Fruit fly (Drosophila melanogaster) whole organism, embryonic: ENCODE data around the gene CG15282.

ENCODE experiments used
- Abd-B ChIP-seq: fragments of 200-800 bp; sonication (Bioruptor generic); optimal IDR thresholded peaks from 2 replicates; lab custom pipeline; 2018; ENCODE audit warnings: missing biosample characterization, mild to moderate bottlenecking, missing genetic modification characterization, moderate library complexity
- Asciz ChIP-seq: fragments of 200-800 bp; sonication (Bioruptor generic); optimal IDR thresholded peaks from 2 replicates; lab custom pipeline; 2017; ENCODE audit warnings: missing biosample characterization, mild to moderate bottlenecking, missing genetic modification characterization, missing genetic modification reagents
- Atf-2 ChIP-seq: fragments of 200-800 bp; sonication (Bioruptor generic); optimal IDR thresholded peaks from 2 replicates; lab custom pipeline; 2016; ENCODE audit warnings: missing biosample characterization, missing genetic modification characterization
- CG10209 ChIP-seq: fragments of 200-800 bp; sonication (Bioruptor generic); optimal IDR thresholded peaks from 3 replicates; lab custom pipeline; 2017; ENCODE audit warnings: missing biosample characterization, mild to moderate bottlenecking, missing genetic modification characterization, missing genetic modification reagents
- CG1024 ChIP-seq: fragments of 200-800 bp; sonication (Bioruptor generic); IDR thresholded peaks from 2 replicates; pipeline ENCODE4 v1.3.6; 2022; ENCODE audit warnings: missing biosample characterization, missing genetic modification characterization
- CG10431 ChIP-seq: fragments of 200-800 bp; sonication (Bioruptor generic); optimal IDR thresholded peaks from 3 replicates; lab custom pipeline; 2018; ENCODE audit warnings: missing biosample characterization, mild to moderate bottlenecking, missing genetic modification characterization
- CG10565 ChIP-seq: fragments of 200-800 bp; sonication (Bioruptor generic); optimal IDR thresholded peaks from 3 replicates; lab custom pipeline; 2016; ENCODE audit warnings: missing biosample characterization, mild to moderate bottlenecking, missing genetic modification characterization
- CG11085 ChIP-seq: fragments of 200-800 bp; sonication (Bioruptor generic); IDR thresholded peaks from 2 replicates; pipeline ENCODE4 v1.3.6; 2022; ENCODE audit warnings: missing biosample characterization, missing genetic modification characterization
- CG12104 ChIP-seq: fragments of 200-800 bp; sonication (Bioruptor generic); optimal IDR thresholded peaks from 3 replicates; lab custom pipeline; 2016; ENCODE audit warnings: missing biosample characterization, missing genetic modification characterization
- CG15479 ChIP-seq: fragments of 200-800 bp; sonication (Bioruptor generic); optimal IDR thresholded peaks from 3 replicates; lab custom pipeline; 2019; ENCODE audit warnings: missing biosample characterization, mild to moderate bottlenecking, missing genetic modification characterization, moderate library complexity
- CG16813 ChIP-seq: fragments of 200-800 bp; sonication (Bioruptor generic); IDR thresholded peaks from 3 replicates; pipeline ENCODE4 v1.3.6; 2022; ENCODE audit warnings: missing biosample characterization, missing genetic modification characterization; ENCODE audit not compliant: partially characterized antibody
- CG16815 ChIP-seq: fragments of 200-800 bp; sonication (Bioruptor generic); optimal IDR thresholded peaks from 3 replicates; lab custom pipeline; 2017; ENCODE audit warnings: missing biosample characterization, mild to moderate bottlenecking, missing genetic modification characterization
- CG17912 ChIP-seq: fragments of 200-800 bp; sonication (Bioruptor generic); optimal IDR thresholded peaks from 2 replicates; lab custom pipeline; 2018; ENCODE audit warnings: missing biosample characterization, mild to moderate bottlenecking, missing genetic modification characterization
- CG18764 ChIP-seq: fragments of 200-800 bp; sonication (Bioruptor generic); optimal IDR thresholded peaks from 3 replicates; lab custom pipeline; 2016; ENCODE audit warnings: missing biosample characterization, missing genetic modification characterization
- CG2202 ChIP-seq: fragments of 200-800 bp; sonication (Bioruptor generic); optimal IDR thresholded peaks from 2 replicates; lab custom pipeline; 2018; ENCODE audit warnings: missing biosample characterization, mild to moderate bottlenecking, missing genetic modification characterization
- CG2678 ChIP-seq: fragments of 200-800 bp; sonication (Bioruptor generic); optimal IDR thresholded peaks from 3 replicates; lab custom pipeline; 2019; ENCODE audit warnings: missing biosample characterization, mild to moderate bottlenecking, missing genetic modification characterization, moderate library complexity
- CG2875 ChIP-seq: fragments of 200-800 bp; sonication (Bioruptor generic); optimal IDR thresholded peaks from 2 replicates; lab custom pipeline; 2017; ENCODE audit warnings: missing biosample characterization, mild to moderate bottlenecking, missing genetic modification characterization, missing genetic modification reagents
- CG31224 ChIP-seq: fragments of 200-800 bp; sonication (Bioruptor generic); IDR thresholded peaks from 2 replicates; pipeline ENCODE4 v1.3.6; 2022; ENCODE audit warnings: missing biosample characterization, missing genetic modification characterization
- CG32772 ChIP-seq: fragments of 200-800 bp; sonication (Bioruptor generic); IDR thresholded peaks from 2 replicates; pipeline ENCODE4 v1.3.6; 2022; ENCODE audit warnings: missing biosample characterization, missing genetic modification characterization
- CG3847 ChIP-seq: fragments of 200-800 bp; sonication (Bioruptor generic); IDR thresholded peaks from 2 replicates; pipeline ENCODE4 v1.3.6; 2022; ENCODE audit warnings: missing biosample characterization, missing genetic modification characterization
- CG43689 ChIP-seq: fragments of 200-800 bp; sonication (Bioruptor generic); IDR thresholded peaks from 2 replicates; pipeline ENCODE4 v1.3.6; 2022; ENCODE audit warnings: missing biosample characterization, missing genetic modification characterization
- CG4820 ChIP-seq: fragments of 200-800 bp; sonication (Bioruptor generic); optimal IDR thresholded peaks from 3 replicates; lab custom pipeline; 2016; ENCODE audit warnings: missing biosample characterization, missing genetic modification characterization
- CG7357 ChIP-seq: fragments of 200-800 bp; sonication (Bioruptor generic); IDR thresholded peaks from 3 replicates; pipeline ENCODE4 v1.3.6; 2022; ENCODE audit warnings: missing biosample characterization, missing genetic modification characterization
- CG7745 ChIP-seq: fragments of 200-800 bp; sonication (Bioruptor generic); optimal IDR thresholded peaks from 2 replicates; lab custom pipeline; 2018; ENCODE audit warnings: missing biosample characterization, mild to moderate bottlenecking, missing genetic modification characterization, moderate library complexity
- CG7786 ChIP-seq: fragments of 200-800 bp; sonication (Bioruptor generic); optimal IDR thresholded peaks from 2 replicates; lab custom pipeline; 2016; ENCODE audit warnings: missing biosample characterization, missing genetic modification characterization
- Ets65A ChIP-seq: fragments of 200-800 bp; sonication (Bioruptor generic); peaks from one replicate; lab custom pipeline; 2016; ENCODE audit warnings: missing biosample characterization, missing genetic modification characterization
- Ets97D ChIP-seq: fragments of 200-800 bp; sonication (Bioruptor generic); optimal IDR thresholded peaks from 3 replicates; lab custom pipeline; 2016; ENCODE audit warnings: missing biosample characterization, missing genetic modification characterization
- Hand ChIP-seq: fragments of 200-800 bp; sonication (Bioruptor generic); optimal IDR thresholded peaks from 2 replicates; lab custom pipeline; 2017; ENCODE audit warnings: mild to moderate bottlenecking, missing biosample characterization, missing genetic modification reagents, missing genetic modification characterization
- HmgZ ChIP-seq: fragments of 200-800 bp; sonication (Bioruptor generic); optimal IDR thresholded peaks from 2 replicates; lab custom pipeline; 2018; ENCODE audit warnings: missing biosample characterization, mild to moderate bottlenecking, missing genetic modification characterization
- MBD-R2 ChIP-seq: fragments of 200-800 bp; sonication (Bioruptor generic); IDR thresholded peaks from 2 replicates; pipeline ENCODE4 v1.3.6; 2022; ENCODE audit warnings: missing biosample characterization, missing genetic modification characterization
- Med ChIP-seq: fragments of 200-800 bp; sonication (Bioruptor generic); peaks from one replicate; lab custom pipeline; 2016; ENCODE audit warnings: missing biosample characterization, missing genetic modification characterization, mild to moderate bottlenecking, inconsistent platforms, moderate library complexity
- Nf-YA ChIP-seq: fragments of 200-800 bp; sonication (Bioruptor generic); IDR thresholded peaks from 2 replicates; pipeline ENCODE4 v1.3.6; 2022; ENCODE audit warnings: missing biosample characterization, missing genetic modification characterization
- Poxn ChIP-seq: fragments of 200-800 bp; sonication (Bioruptor generic); IDR thresholded peaks from 2 replicates; pipeline ENCODE4 v1.3.6; 2022; ENCODE audit warnings: missing biosample characterization, missing genetic modification characterization
- Sox102F ChIP-seq: fragments of 200-800 bp; sonication (Bioruptor generic); optimal IDR thresholded peaks from 2 replicates; lab custom pipeline; 2018; ENCODE audit warnings: missing biosample characterization, mild to moderate bottlenecking, missing genetic modification characterization, moderate library complexity
- TFAM ChIP-seq: fragments of 200-800 bp; sonication (Bioruptor generic); optimal IDR thresholded peaks from 2 replicates; lab custom pipeline; 2017; ENCODE audit warnings: missing biosample characterization, missing genetic modification characterization, inconsistent platforms
- al ChIP-seq: fragments of 200-800 bp; sonication (Bioruptor generic); IDR thresholded peaks from 2 replicates; pipeline ENCODE4 v1.3.6; 2022; ENCODE audit warnings: missing biosample characterization, missing genetic modification characterization
- aop ChIP-seq: fragments of 200-800 bp; sonication (Bioruptor generic); IDR thresholded peaks from 2 replicates; pipeline ENCODE4 v1.3.6; 2022; ENCODE audit warnings: missing biosample characterization, missing genetic modification characterization
- dmrt99B ChIP-seq: fragments of 200-800 bp; sonication (Bioruptor generic); optimal IDR thresholded peaks from 2 replicates; lab custom pipeline; 2018; ENCODE audit warnings: missing biosample characterization, mild to moderate bottlenecking, missing genetic modification characterization, moderate library complexity
- fd3F ChIP-seq: fragments of 200-800 bp; sonication (Bioruptor generic); optimal IDR thresholded peaks from 2 replicates; lab custom pipeline; 2018; ENCODE audit warnings: missing biosample characterization, mild to moderate bottlenecking, missing genetic modification characterization, moderate library complexity
- luna ChIP-seq: fragments of 200-800 bp; sonication (Bioruptor generic); optimal IDR thresholded peaks from 2 replicates; lab custom pipeline; 2016; ENCODE audit warnings: missing biosample characterization, missing genetic modification characterization
- odd ChIP-seq: fragments of 200-800 bp; sonication (Bioruptor generic); optimal IDR thresholded peaks from 2 replicates; lab custom pipeline; 2017; ENCODE audit warnings: missing biosample characterization, mild to moderate bottlenecking, missing genetic modification characterization
- ro ChIP-seq: fragments of 200-800 bp; sonication (Bioruptor generic); IDR thresholded peaks from 2 replicates; pipeline ENCODE4 v1.3.6; 2022; ENCODE audit warnings: missing biosample characterization, missing genetic modification characterization
- sd ChIP-seq: fragments of 200-800 bp; sonication (Bioruptor generic); optimal IDR thresholded peaks from 3 replicates; lab custom pipeline; 2018; ENCODE audit warnings: missing biosample characterization, mild to moderate bottlenecking, missing genetic modification characterization, moderate library complexity
- sna ChIP-seq: fragments of 200-800 bp; sonication (Bioruptor generic); IDR thresholded peaks from 2 replicates; pipeline ENCODE4 v1.3.6; 2022; ENCODE audit warnings: missing biosample characterization, missing genetic modification characterization; ENCODE audit not compliant: partially characterized antibody
- sqz ChIP-seq: fragments of 200-800 bp; sonication (Bioruptor generic); optimal IDR thresholded peaks from 3 replicates; lab custom pipeline; 2018; ENCODE audit warnings: missing biosample characterization, mild to moderate bottlenecking, missing genetic modification characterization
- sr ChIP-seq: fragments of 200-800 bp; sonication (Bioruptor generic); IDR thresholded peaks from 3 replicates; pipeline ENCODE4 v1.3.6; 2022; ENCODE audit warnings: missing biosample characterization, missing genetic modification characterization
- wdn ChIP-seq: fragments of 200-800 bp; sonication (Bioruptor generic); IDR thresholded peaks from 2 replicates; pipeline ENCODE4 v1.3.6; 2022; ENCODE audit warnings: missing biosample characterization, missing genetic modification characterization
- zen2 ChIP-seq: fragments of 200-800 bp; sonication (Bioruptor generic); IDR thresholded peaks from 3 replicates; pipeline ENCODE4 v1.3.6; 2022; ENCODE audit warnings: missing biosample characterization, missing genetic modification characterization; ENCODE audit not compliant: partially characterized antibody
- zfh1 ChIP-seq: fragments of 200-800 bp; sonication (Bioruptor generic); IDR thresholded peaks from 3 replicates; pipeline ENCODE4 v1.3.6; 2022; ENCODE audit warnings: missing biosample characterization, missing genetic modification characterization

Gene CG15282

dm6 chr2L:14688922-14689711, 23.2 kb upstream of the CG15282 start, which contains the start of gene osp (continued):
- TF ChIP-seq TFAM (peak; percentile 80), zen2 (GFP tag; lab: Robert Waterston, UW) (no peak), dmrt99B (tag; lab: Kevin White, UChicago) (peak; percentile 99), HmgZ (tag; lab: Kevin White, UChicago) (peak; percentile 98), CG17912 (peak; percentile 71), fd3F (GFP tag; lab: Kevin White, UChicago) (peak; percentile 98), CG15479 (GFP tag; lab: Kevin White, UChicago) (peak; percentile 45), aop (GFP tag; lab: Robert Waterston, UW) (peak; percentile 66), wdn (GFP tag; lab: Robert Waterston, UW) (peak; percentile 98), CG2875 (GFP tag; lab: Kevin White, UChicago) (peak; percentile 96), CG1024 (GFP tag; lab: Robert Waterston, UW) (peak; percentile 97), CG7745 (tag; lab: Kevin White, UChicago) (peak; percentile 88), CG11085 (peak; percentile 95), CG32772 (GFP tag; lab: Robert Waterston, UW) (peak; percentile 98), al (GFP tag; lab: Robert Waterston, UW) (peak; percentile 97), luna (GFP tag; lab: Kevin White, UChicago) (no peak), CG7357 (GFP tag; lab: Robert Waterston, UW) (peak; percentile 93), sd (tag; lab: Kevin White, UChicago) (peak; percentile 99), CG12104 (GFP tag; lab: Kevin White, UChicago) (peak; percentile 98), CG43689 (GFP tag; lab: Robert Waterston, UW) (peak; percentile 98), Abd-B (GFP tag; lab: Kevin White, UChicago) (peak; percentile 98), Nf-YA (GFP tag; lab: Robert Waterston, UW) (peak; percentile 99), CG2202 (tag; lab: Kevin White, UChicago) (peak; percentile 98), MBD-R2 (peak; percentile 98), CG10209 (peak; percentile 98), zfh1 (GFP tag; lab: Robert Waterston, UW) (peak; percentile 98), ro (GFP tag; lab: Robert Waterston, UW) (peak; percentile 96), CG31224 (GFP tag; lab: Robert Waterston, UW) (peak; percentile 96), odd (peak; percentile 94), Ets65A (GFP tag; lab: Kevin White, UChicago) (peak; percentile 61), Ets97D (peak; percentile 57), sna (GFP tag; lab: Robert Waterston, UW) (peak; percentile 46), Med (GFP tag; lab: Kevin White, UChicago) (peak; percentile 93), sqz (GFP tag; lab: Kevin White, UChicago) (peak; percentile 97), CG16815 (GFP tag; lab: Kevin White, UChicago) (peak; percentile 94), sr (GFP tag; lab: Robert Waterston, UW) (no peak; the same call in 2 of the 3 replicates), CG10565 (GFP tag; lab: Kevin White, UChicago) (peak; percentile 87), CG10431 (GFP tag; lab: Kevin White, UChicago) (peak; percentile 84), CG2678 (tag; lab: Kevin White, UChicago) (peak; percentile 100), CG18764 (GFP tag; lab: Kevin White, UChicago) (peak; percentile 95), Sox102F (GFP tag; lab: Kevin White, UChicago) (peak; percentile 99), Poxn (GFP tag; lab: Robert Waterston, UW) (peak; percentile 91), Asciz (GFP tag; lab: Kevin White, UChicago) (peak; percentile 98), CG16813 (no peak), CG7786 (peak; percentile 52), CG3847 (peak; percentile 98), Hand (GFP tag; lab: Kevin White, UChicago) (peak; percentile 94), CG4820 (peak; percentile 98), Atf-2 (GFP tag; lab: Kevin White, UChicago) (peak; percentile 74)
